Worm (Caenorhabditis elegans) whole organism, L1 larva: ENCODE results near the gene C08F11.3.
"Not testable (repeated sequence)": the region's sequence is repeated elsewhere in the genome, so short reads cannot be mapped to it uniquely, and the experiment has no call there.

Experiments used
- ceh-82 ChIP-seq, 3 experiments: fragments of 150-350 bp in 1 of 3; sonication (generic microtip) in 2 of 3; optimal IDR thresholded peaks; 2 replicates each; lab custom pipeline; 2014 to 2017; ENCODE audit warnings: missing biosample characterization in 3 of 3, missing genetic modification characterization in 3 of 3
- ceh-90 ChIP-seq: sonication (generic microtip); optimal IDR thresholded peaks from 2 replicates; lab custom pipeline; 2016; ENCODE audit warnings: missing genetic modification characterization, missing compliant biosample characterization
- efl-1 ChIP-seq, 4 experiments: fragments of 150-350 bp; optimal IDR thresholded peaks in 3 of 4; peaks in 1 of 4; 1 replicate in 1 of 4; 2 replicates in 3 of 4; lab custom pipeline; 2014; ENCODE audit warnings: missing biosample characterization in 2 of 4, missing genetic modification characterization in 2 of 4, missing genetic modification reagents in 2 of 4
- egl-13 ChIP-seq: sonication (generic microtip); optimal IDR thresholded peaks from 2 replicates; lab custom pipeline; 2016; ENCODE audit warnings: missing genotype, missing genetic modification reagents, missing genetic modification characterization, missing compliant biosample characterization
- elt-2 ChIP-seq: sonication (generic microtip); optimal IDR thresholded peaks from 2 replicates; lab custom pipeline; 2016; ENCODE audit warnings: missing genetic modification characterization, mild to moderate bottlenecking, inconsistent platforms, missing compliant biosample characterization, missing genetic modification reagents
- fkh-10 ChIP-seq: sonication (generic microtip); optimal IDR thresholded peaks from 2 replicates; lab custom pipeline; 2017; ENCODE audit warnings: missing biosample characterization, missing genetic modification reagents, missing genetic modification characterization
- fkh-8 ChIP-seq: sonication (generic microtip); optimal IDR thresholded peaks from 2 replicates; lab custom pipeline; 2016; ENCODE audit warnings: mild to moderate bottlenecking, missing genetic modification characterization, missing compliant biosample characterization
- hlh-4 ChIP-seq: sonication (generic microtip); optimal IDR thresholded peaks from 2 replicates; lab custom pipeline; 2016; ENCODE audit warnings: mild to moderate bottlenecking, missing genetic modification characterization, missing compliant biosample characterization
- hpl-2 ChIP-seq: fragments of 150-350 bp; optimal IDR thresholded peaks from 2 replicates; lab custom pipeline; 2014; ENCODE audit warnings: missing biosample characterization, missing genetic modification reagents, missing genetic modification characterization
- jun-1 ChIP-seq: fragments of 150-350 bp; optimal IDR thresholded peaks from 2 replicates; lab custom pipeline; 2014; ENCODE audit warnings: missing biosample characterization, missing genetic modification reagents, missing genetic modification characterization
- lin-39 ChIP-seq: fragments of 150-350 bp; optimal IDR thresholded peaks from 2 replicates; lab custom pipeline; 2014; ENCODE audit warnings: missing biosample characterization, missing genetic modification reagents, missing genetic modification characterization
- lir-3 ChIP-seq: sonication (generic microtip); optimal IDR thresholded peaks from 2 replicates; lab custom pipeline; 2016; ENCODE audit warnings: mild to moderate bottlenecking, missing genetic modification characterization, moderate library complexity, missing compliant biosample characterization; ENCODE audit not compliant: poor library complexity
- nhr-12 ChIP-seq: sonication (generic microtip); optimal IDR thresholded peaks from 2 replicates; lab custom pipeline; 2017; ENCODE audit warnings: missing biosample characterization, missing genetic modification characterization
- nhr-19 ChIP-seq: fragments of 200-800 bp; sonication (Bioruptor generic); conservative IDR thresholded peaks from 2 replicates; pipeline ENCODE4 v1.3.6; 2022; ENCODE audit warnings: missing genetic modification characterization, missing compliant biosample characterization
- nhr-47 ChIP-seq: sonication (generic microtip); optimal IDR thresholded peaks from 2 replicates; lab custom pipeline; 2016; ENCODE audit warnings: mild to moderate bottlenecking, missing genetic modification characterization, moderate library complexity, missing compliant biosample characterization
- nhr-77 ChIP-seq: fragments of 150-350 bp; optimal IDR thresholded peaks from 2 replicates; lab custom pipeline; 2014; ENCODE audit warnings: missing biosample characterization, missing genetic modification characterization
- nhr-85 ChIP-seq: sonication (generic microtip); peaks from one replicate; lab custom pipeline; 2016; ENCODE audit warnings: missing genetic modification characterization, inconsistent platforms, missing compliant biosample characterization
- pax-3 ChIP-seq: fragments of 200-800 bp; sonication (Bioruptor generic); optimal IDR thresholded peaks from 2 replicates; lab custom pipeline; 2018; ENCODE audit warnings: mild to moderate bottlenecking, missing genetic modification characterization, moderate library complexity, missing compliant biosample characterization
- snpc-4 ChIP-seq: fragments of 150-350 bp; optimal IDR thresholded peaks from 2 replicates; lab custom pipeline; 2014; ENCODE audit warnings: missing biosample characterization, missing genetic modification characterization
- sox-4 ChIP-seq: sonication (generic microtip); optimal IDR thresholded peaks from 2 replicates; lab custom pipeline; 2016; ENCODE audit warnings: missing genetic modification characterization, missing compliant biosample characterization
- sptf-1 ChIP-seq: fragments of 150-350 bp; optimal IDR thresholded peaks from 2 replicates; lab custom pipeline; 2014; ENCODE audit warnings: missing biosample characterization, missing genetic modification characterization
- unc-30 ChIP-seq: sonication (generic microtip); optimal IDR thresholded peaks from 2 replicates; lab custom pipeline; 2017; ENCODE audit warnings: missing biosample characterization, missing genetic modification characterization
- unc-98 ChIP-seq: fragments of 200-800 bp; sonication (Bioruptor generic); IDR thresholded peaks from 2 replicates; pipeline ENCODE4 v1.3.6; 2022; ENCODE audit warnings: missing genetic modification characterization, missing compliant biosample characterization
- xbp-1 ChIP-seq: sonication (generic microtip); optimal IDR thresholded peaks from 2 replicates; lab custom pipeline; 2016; ENCODE audit warnings: missing genetic modification characterization, missing compliant biosample characterization

Gene C08F11.3

DNA sequence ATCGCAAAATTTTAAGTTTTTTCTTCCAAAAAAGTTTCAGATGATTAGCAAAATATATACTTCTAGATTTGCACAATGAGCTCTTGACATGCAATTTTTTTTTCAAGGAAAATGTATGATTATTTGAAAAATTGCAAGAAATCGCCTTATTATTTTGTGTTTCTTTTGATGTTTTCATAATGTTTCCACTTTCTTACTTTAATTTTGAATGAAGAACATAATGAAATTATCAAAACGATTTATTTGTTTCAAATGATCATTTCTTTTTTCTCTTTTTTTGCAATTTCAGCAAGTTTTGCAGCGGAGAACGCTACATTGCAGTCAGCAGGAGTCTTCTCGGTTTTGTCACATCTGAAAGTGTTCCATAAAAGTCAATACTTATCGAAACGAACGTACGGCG, 32.7 kb downstream of the C08F11.3 start, which contains the start of gene Y45F10C.6:
Gene Y45F10C.6, plus strand, starts transcription at position 301 of the 400 bp plus-strand sequence.
- not testable (repeated sequence) for TF ChIP-seq ceh-90 (tag; lab: Kevin White, UChicago); sptf-1; hpl-2

DNA sequence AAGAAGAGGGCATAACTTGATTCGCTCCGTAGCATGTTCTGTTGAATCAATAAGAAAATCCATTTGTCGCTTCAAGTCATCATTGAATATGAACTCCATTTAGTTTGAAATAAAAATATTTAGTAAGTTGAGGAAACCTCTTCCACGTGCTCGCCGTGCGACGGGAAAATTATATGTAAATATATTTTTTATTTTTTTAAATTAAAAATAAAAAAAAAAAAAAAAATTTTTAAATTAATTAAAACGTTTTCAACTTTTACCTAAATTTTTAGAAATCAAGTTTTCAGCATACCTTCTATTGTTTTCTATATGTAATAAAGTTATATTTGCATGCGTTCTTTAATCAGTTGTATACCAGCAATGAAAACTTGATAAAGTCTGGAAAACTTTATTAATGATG, 40.1 kb downstream of the C08F11.3 start, which contains the start of gene Y45F10C.1:
Gene Y45F10C.1, minus strand, starts transcription at position 101 of the 400 bp plus-strand sequence.
- not testable (repeated sequence) for TF ChIP-seq fkh-8 (tag; lab: Kevin White, UChicago); lin-39 (tag; lab: Kevin White, UChicago); hlh-4

DNA sequence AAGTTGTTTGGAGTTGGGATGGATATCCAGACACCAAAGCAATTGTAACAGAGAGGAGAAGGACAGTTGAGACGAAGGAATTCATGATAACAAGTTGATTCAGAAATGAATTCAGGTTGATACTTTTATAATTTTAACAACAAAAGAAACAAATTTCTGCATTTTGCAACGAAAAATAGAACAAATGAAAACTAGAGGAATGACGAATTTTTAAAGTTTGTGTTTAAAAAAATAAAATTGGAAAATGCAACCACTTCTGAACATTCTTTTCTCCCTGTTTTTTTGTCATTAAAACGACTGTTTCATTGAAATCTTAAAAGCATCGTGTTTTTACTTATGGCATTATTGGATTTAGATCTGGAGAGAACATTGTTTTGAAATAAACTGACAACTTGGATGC, 43.3 kb downstream of the C08F11.3 start, which contains the start of gene Y45F10C.2:
Gene Y45F10C.2, minus strand, starts transcription at position 101 of the 400 bp plus-strand sequence.
- not testable (repeated sequence) for TF ChIP-seq pax-3, egl-13, elt-2 (tag; lab: Kevin White, UChicago)

DNA sequence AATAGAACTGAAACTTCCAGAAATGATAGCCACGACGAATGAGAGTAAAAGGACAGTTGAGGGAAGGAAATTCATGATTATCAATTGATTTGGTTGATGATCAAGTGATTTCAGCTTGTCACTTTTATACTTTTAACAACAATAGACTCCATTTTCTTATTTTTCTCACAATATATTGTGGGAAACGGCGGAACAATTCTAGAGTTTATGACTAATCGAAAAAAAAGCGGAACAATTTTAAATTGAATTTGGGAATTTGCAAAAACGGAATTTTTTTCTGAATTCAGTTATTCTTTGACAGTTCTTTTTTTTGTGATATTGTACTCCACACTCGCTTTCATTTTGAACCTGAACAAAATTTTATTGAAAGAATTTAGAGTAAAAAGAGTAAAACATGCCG, 44.8 kb downstream of the C08F11.3 start, which contains the start of gene Y45F10C.4:
Gene Y45F10C.4, minus strand, starts transcription at position 101 of the 400 bp plus-strand sequence.
- TF ChIP-seq nhr-85 (tag; lab: Kevin White, UChicago) (no peak), unc-98 (GFP tag; lab: Robert Waterston, UW) (no peak), nhr-12 (tag; lab: Kevin White, UChicago) (no peak), snpc-4 (tag; lab: Kevin White, UChicago) (no peak), nhr-77 (tag; lab: Kevin White, UChicago) (no peak), jun-1 (tag; lab: Kevin White, UChicago) (no peak), ceh-82 (tag; optimal IDR thresholded peaks at IDR 0.05; lab: Kevin White, UChicago) (no peak)

DNA sequence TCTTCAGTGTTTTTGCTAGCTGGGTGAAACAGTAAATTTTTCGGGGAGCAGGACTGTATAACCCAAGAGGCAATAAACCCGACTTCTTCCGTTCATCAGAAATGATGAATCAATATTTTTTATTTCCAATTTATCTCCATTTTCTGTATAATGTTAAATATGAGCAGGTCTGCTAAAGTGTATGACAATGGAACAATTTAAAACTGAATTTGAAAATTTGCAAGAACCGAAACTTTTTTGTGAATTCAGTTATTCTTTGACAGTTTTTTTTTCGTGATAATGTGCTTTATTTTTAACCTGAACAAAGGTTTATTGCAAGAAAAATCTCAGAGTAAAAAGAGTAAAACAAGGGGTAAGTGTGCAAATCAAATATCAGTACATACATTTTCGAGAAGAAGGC, 45.8 kb downstream of the C08F11.3 start:
- TF ChIP-seq lin-39 (tag; lab: Kevin White, UChicago) (no peak), lir-3 (tag; lab: Kevin White, UChicago) (no peak), xbp-1 (tag; lab: Kevin White, UChicago) (no peak), fkh-10 (no peak)

DNA sequence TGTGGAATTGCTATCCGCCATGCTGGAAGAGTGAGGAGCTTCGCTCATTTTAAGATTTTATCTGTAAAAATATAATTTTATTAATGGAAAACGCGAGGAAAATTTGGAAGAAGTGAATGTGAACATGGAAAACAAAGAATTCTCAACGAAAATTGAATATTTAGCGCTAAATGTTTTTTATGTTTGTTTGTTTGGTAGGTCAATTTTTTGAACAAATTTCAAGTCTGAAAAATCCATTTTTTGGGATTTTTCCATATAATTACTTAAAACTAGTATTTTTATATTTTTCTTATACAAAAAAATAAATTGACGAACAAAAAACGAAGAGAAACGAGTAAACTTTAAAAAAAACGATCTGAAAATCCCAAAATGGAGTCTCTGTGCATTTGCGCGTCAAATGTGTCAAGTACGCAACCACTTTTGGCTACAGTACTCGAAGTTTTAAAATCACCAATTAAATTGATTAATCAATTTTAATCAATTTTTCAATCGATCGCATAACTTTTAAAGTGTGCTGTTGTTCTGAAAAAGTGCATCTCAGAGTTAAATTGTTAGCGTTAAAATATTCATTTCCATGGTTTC, 47.6 kb downstream of the C08F11.3 start, which contains the start of gene fbxa-215:
Gene fbxa-215, minus strand, starts transcription at position 61 of the 582 bp plus-strand sequence.
- TF ChIP-seq lin-39 (tag; lab: Kevin White, UChicago) (no peak), unc-30 (no peak), nhr-19 (GFP tag; lab: Robert Waterston, UW) (no peak), efl-1 (optimal IDR thresholded peaks at IDR 0.05; lab: Kevin White, UChicago) (no peak), efl-1 (GFP tag; optimal IDR thresholded peaks at IDR 0.05 in 1 of 2; lab: Kevin White, UChicago) (no peak), nhr-47 (no peak), sox-4 (tag; lab: Kevin White, UChicago) (no peak)
